Fruit fly (Drosophila melanogaster) whole organism, prepupa: Measurements from ENCODE around the gene Cmtr1.

Experiments
- CG10631 ChIP-seq: fragments of 200-800 bp; sonication (Bioruptor generic); optimal IDR thresholded peaks from 2 replicates; lab custom pipeline; 2016; ENCODE audit warnings: missing biosample characterization, missing genetic modification characterization
- CG10669 ChIP-seq: fragments of 200-800 bp; sonication (Bioruptor generic); optimal IDR thresholded peaks from 3 replicates; lab custom pipeline; 2018; ENCODE audit warnings: missing biosample characterization, mild to moderate bottlenecking, missing genetic modification characterization, moderate library complexity
- CG11294 ChIP-seq: fragments of 200-800 bp; sonication (Bioruptor generic); IDR thresholded peaks from 2 replicates; pipeline ENCODE4 v1.3.6; 2022; ENCODE audit warnings: missing biosample characterization, missing genetic modification characterization
- CG11762 ChIP-seq: fragments of 200-800 bp; sonication (Bioruptor generic); optimal IDR thresholded peaks from 3 replicates; lab custom pipeline; 2016; ENCODE audit warnings: missing biosample characterization, missing genetic modification characterization; ENCODE audit not compliant: insufficient read depth
- CG11902 ChIP-seq: fragments of 200-800 bp; sonication (Bioruptor generic); optimal IDR thresholded peaks from 3 replicates; lab custom pipeline; 2016; ENCODE audit warnings: missing biosample characterization, missing genetic modification characterization
- CG15336 ChIP-seq: fragments of 200-800 bp; sonication (Bioruptor generic); IDR thresholded peaks from 2 replicates; pipeline ENCODE4 v1.3.6; 2022; ENCODE audit warnings: missing biosample characterization, missing genetic modification characterization
- CG3032 ChIP-seq: fragments of 200-800 bp; optimal IDR thresholded peaks from 2 replicates; lab custom pipeline; 2019; ENCODE audit warnings: missing biosample characterization, mild to moderate bottlenecking, missing genetic modification characterization, moderate library complexity
- CG32006 ChIP-seq: fragments of 200-800 bp; sonication (Bioruptor generic); optimal IDR thresholded peaks from 3 replicates; lab custom pipeline; 2017; ENCODE audit warnings: missing biosample characterization, mild to moderate bottlenecking, missing genetic modification characterization
- CG34406 ChIP-seq: fragments of 200-800 bp; sonication (Bioruptor generic); optimal IDR thresholded peaks from 3 replicates; lab custom pipeline; 2016; ENCODE audit warnings: missing biosample characterization, missing genetic modification characterization
- CG4318 ChIP-seq: fragments of 200-800 bp; sonication (Bioruptor generic); optimal IDR thresholded peaks from 3 replicates; lab custom pipeline; 2017; ENCODE audit warnings: missing biosample characterization, mild to moderate bottlenecking, missing genetic modification characterization
- CG6163 ChIP-seq: fragments of 200-800 bp; sonication (Bioruptor generic); IDR thresholded peaks from 3 replicates; pipeline ENCODE4 v1.3.6; 2022; ENCODE audit warnings: missing biosample characterization, missing genetic modification characterization
- CG6792 ChIP-seq: fragments of 200-800 bp; sonication (Bioruptor generic); optimal IDR thresholded peaks from 3 replicates; lab custom pipeline; 2016; ENCODE audit warnings: missing biosample characterization, missing genetic modification characterization
- CG6808 ChIP-seq: fragments of 200-800 bp; sonication (Bioruptor generic); optimal IDR thresholded peaks from 3 replicates; lab custom pipeline; 2017; ENCODE audit warnings: missing biosample characterization, missing genetic modification characterization, mild to moderate bottlenecking, moderate library complexity, missing genetic modification reagents
- CG6854 ChIP-seq: fragments of 200-800 bp; sonication (Bioruptor generic); optimal IDR thresholded peaks from 2 replicates; lab custom pipeline; 2017; ENCODE audit warnings: missing biosample characterization, mild to moderate bottlenecking, missing genetic modification characterization
- CG7368 ChIP-seq: fragments of 200-800 bp; sonication (Bioruptor generic); optimal IDR thresholded peaks from 3 replicates; lab custom pipeline; 2016; ENCODE audit warnings: missing biosample characterization, missing genetic modification characterization
- CG8119 ChIP-seq: fragments of 200-800 bp; sonication (Bioruptor generic); IDR thresholded peaks from 3 replicates; pipeline ENCODE4 v1.3.6; 2022; ENCODE audit warnings: missing biosample characterization, missing genetic modification characterization
- CG8632 ChIP-seq: fragments of 200-800 bp; sonication (Bioruptor generic); optimal IDR thresholded peaks from 3 replicates; lab custom pipeline; 2016; ENCODE audit warnings: missing biosample characterization, missing genetic modification characterization
- CG9139 ChIP-seq: fragments of 200-800 bp; sonication (Bioruptor generic); optimal IDR thresholded peaks from 3 replicates; lab custom pipeline; 2017; ENCODE audit warnings: missing biosample characterization, mild to moderate bottlenecking, missing genetic modification characterization
- Eip78C ChIP-seq: fragments of 200-800 bp; sonication (Bioruptor generic); peaks from one replicate; lab custom pipeline; 2016; ENCODE audit warnings: missing biosample characterization, missing genetic modification characterization
- Eip93F ChIP-seq: fragments of 200-800 bp; sonication (Bioruptor generic); optimal IDR thresholded peaks from 2 replicates; lab custom pipeline; 2016; ENCODE audit warnings: missing biosample characterization, mild to moderate bottlenecking, missing genetic modification characterization
- Ets21C ChIP-seq: fragments of 200-800 bp; sonication (Bioruptor generic); optimal IDR thresholded peaks from 3 replicates; lab custom pipeline; 2016; ENCODE audit warnings: missing biosample characterization, missing genetic modification characterization
- Gug ChIP-seq: fragments of 200-800 bp; sonication (Bioruptor generic); IDR thresholded peaks from 2 replicates; pipeline ENCODE4 v1.3.6; 2022; ENCODE audit warnings: missing biosample characterization, missing genetic modification characterization
- Hr4 ChIP-seq: fragments of 200-800 bp; sonication (Bioruptor generic); optimal IDR thresholded peaks from 3 replicates; lab custom pipeline; 2016; ENCODE audit warnings: missing biosample characterization, missing genetic modification characterization
- Lpt ChIP-seq: fragments of 200-800 bp; sonication (Bioruptor generic); optimal IDR thresholded peaks from 3 replicates; lab custom pipeline; 2016; ENCODE audit warnings: missing biosample characterization, missing genetic modification characterization
- Sox102F ChIP-seq: fragments of 200-800 bp; sonication (Bioruptor generic); optimal IDR thresholded peaks from 2 replicates; lab custom pipeline; 2016; ENCODE audit warnings: missing biosample characterization, mild to moderate bottlenecking, missing genetic modification characterization
- acj6 ChIP-seq: fragments of 200-800 bp; sonication (Bioruptor generic); optimal IDR thresholded peaks from 3 replicates; lab custom pipeline; 2016; ENCODE audit warnings: missing biosample characterization, missing genetic modification characterization
- eg ChIP-seq: fragments of 200-800 bp; sonication (Bioruptor generic); IDR thresholded peaks from 3 replicates; pipeline ENCODE4 v1.3.6; 2022; ENCODE audit warnings: missing biosample characterization, missing genetic modification characterization
- fd59A ChIP-seq: fragments of 200-800 bp; sonication (Bioruptor generic); optimal IDR thresholded peaks from 2 replicates; lab custom pipeline; 2017; ENCODE audit warnings: missing biosample characterization, mild to moderate bottlenecking, missing genetic modification characterization, missing genetic modification reagents
- fd85E ChIP-seq: fragments of 200-800 bp; sonication (Bioruptor generic); optimal IDR thresholded peaks from 3 replicates; lab custom pipeline; 2016; ENCODE audit warnings: missing biosample characterization, missing genetic modification characterization
- fkh ChIP-seq: fragments of 200-800 bp; sonication (Bioruptor generic); optimal IDR thresholded peaks from 3 replicates; lab custom pipeline; 2017; ENCODE audit warnings: missing biosample characterization, mild to moderate bottlenecking, missing genetic modification characterization, moderate library complexity
- lz ChIP-seq: fragments of 200-800 bp; sonication (Bioruptor generic); optimal IDR thresholded peaks from 3 replicates; lab custom pipeline; 2016; ENCODE audit warnings: missing biosample characterization, missing genetic modification characterization
- pdm3 ChIP-seq: fragments of 200-800 bp; sonication (Bioruptor generic); optimal IDR thresholded peaks from 3 replicates; lab custom pipeline; 2016; ENCODE audit warnings: missing biosample characterization, missing genetic modification characterization
- salr ChIP-seq, 2 experiments: fragments of 200-800 bp; sonication (Bioruptor generic); optimal IDR thresholded peaks; 3 replicates each; lab custom pipeline; 2016 to 2018; ENCODE audit warnings: missing biosample characterization in 2 of 2, missing genetic modification characterization in 2 of 2, mild to moderate bottlenecking in 1 of 2
- ss ChIP-seq, 2 experiments: fragments of 200-800 bp; sonication (Bioruptor generic); optimal IDR thresholded peaks; 2 replicates in 1 of 2; 3 replicates in 1 of 2; lab custom pipeline; 2017 to 2018; ENCODE audit warnings: mild to moderate bottlenecking in 2 of 2, missing biosample characterization in 2 of 2, missing genetic modification characterization in 2 of 2, moderate library complexity in 1 of 2
- svp ChIP-seq: fragments of 200-800 bp; sonication (Bioruptor generic); peaks from one replicate; lab custom pipeline; 2016; ENCODE audit warnings: missing biosample characterization, missing genetic modification characterization
- vri ChIP-seq: fragments of 200-800 bp; sonication (Bioruptor generic); optimal IDR thresholded peaks from 3 replicates; lab custom pipeline; 2016; ENCODE audit warnings: missing biosample characterization, mild to moderate bottlenecking, missing genetic modification characterization

Gene Cmtr1

dm6 chrX:4105830-4106233 lies 5.0 kb upstream of the Cmtr1 start, which contains the start of gene cib (continued):
- TF ChIP-seq CG32006 (GFP tag; lab: Kevin White, UChicago) (no peak), CG11902 (no peak), CG7368 (no peak), CG8632 (GFP tag; lab: Kevin White, UChicago) (no peak), Ets21C (no peak), CG11762 (GFP tag; lab: Kevin White, UChicago) (no peak), CG6163 (peak; percentile 45; the same call in 2 of the 3 replicates), Sox102F (GFP tag; lab: Kevin White, UChicago) (no peak), CG10631 (no peak), svp (GFP tag; lab: Kevin White, UChicago) (no peak), Lpt (GFP tag; lab: Kevin White, UChicago) (peak; percentile 39), CG10669 (GFP tag; lab: Kevin White, UChicago) (no peak), Eip93F (GFP tag; lab: Kevin White, UChicago) (no peak), CG8119 (GFP tag; lab: Robert Waterston, UW) (no peak), salr (GFP tag; optimal IDR thresholded peaks at IDR 0.05; lab: Kevin White, UChicago) (no peak), CG4318 (GFP tag; lab: Kevin White, UChicago) (no peak), Eip78C (GFP tag; lab: Kevin White, UChicago) (peak; percentile 68), Gug (GFP tag; lab: Robert Waterston, UW) (no peak), ss (GFP tag; optimal IDR thresholded peaks at IDR 0.05; lab: Kevin White, UChicago) (no peak), pdm3 (no peak), CG15336 (GFP tag; lab: Robert Waterston, UW) (no peak; the same call in 1 of the 2 replicates), vri (GFP tag; lab: Kevin White, UChicago) (no peak), lz (no peak), fd59A (no peak), CG3032 (tag; lab: Kevin White, UChicago) (peak; percentile 10), CG9139 (GFP tag; lab: Kevin White, UChicago) (no peak), Hr4 (GFP tag; lab: Kevin White, UChicago) (no peak), CG6792 (GFP tag; lab: Kevin White, UChicago) (peak; percentile 28), eg (GFP tag; lab: Robert Waterston, UW) (peak; percentile 40; the same call in 2 of the 3 replicates), CG6854 (GFP tag; lab: Kevin White, UChicago) (peak; percentile 85), CG11294 (GFP tag; lab: Robert Waterston, UW) (no peak), fd85E (GFP tag; lab: Kevin White, UChicago) (no peak), acj6 (no peak), CG34406 (GFP tag; lab: Kevin White, UChicago) (no peak)

- TF ChIP-seq CG6808 (peak; percentile 57), fkh (GFP tag; lab: Kevin White, UChicago) (peak; percentile 96), vri (GFP tag; lab: Kevin White, UChicago) (no peak)
Measured at dm6 chrX:4104132-4104531, 3.3 kb upstream of the Cmtr1 start, which contains the start of the genes Xpac and brn. Gene Xpac (minus strand): TSS chrX:4104197. Gene brn (plus strand): TSS chrX:4104342.

- TF ChIP-seq svp (GFP tag; lab: Kevin White, UChicago): peak; percentile 62
- TF ChIP-seq ss (GFP tag; optimal IDR thresholded peaks at IDR 0.05; lab: Kevin White, UChicago): peak in 1 of 2 experiments; percentile 41
- TF ChIP-seq CG4318 (GFP tag; lab: Kevin White, UChicago): no peak
- no peak for TF ChIP-seq CG6163
- TF ChIP-seq eg (GFP tag; lab: Robert Waterston, UW): 0 out of 3 replicates have a peak, but pooled peaks have one; percentile 29
Measured at dm6 chrX:4089012-4089649, 11.7 kb downstream of the Cmtr1 start.
